Fruit fly (Drosophila melanogaster): ENCODE measurements around the gene CG16743.
A peak's percentile ranks its signal among the peaks of the same experiment; 100 is the strongest.

- TF ChIP-seq CG12605 (GFP tag; IDR thresholded peaks at IDR 0.05) (no peak), CG17806 (tag; optimal IDR thresholded peaks at IDR 0.05) (peak; percentile 21), gl (tag; optimal IDR thresholded peaks at IDR 0.05) (no peak), Ets98B (GFP tag; IDR thresholded peaks at IDR 0.05) (no peak), Snoo (tag; optimal IDR thresholded peaks at IDR 0.05) (peak; percentile 5), fd96Ca (GFP tag; IDR thresholded peaks at IDR 0.05) (no peak), CG4496 (GFP tag; IDR thresholded peaks at IDR 0.05) (no peak), EcR (GFP tag; optimal IDR thresholded peaks at IDR 0.05) (no peak), Pif1A (GFP tag; optimal IDR thresholded peaks at IDR 0.05) (no peak), CG9948 (tag; optimal IDR thresholded peaks at IDR 0.05) (peak; percentile 53), CG14655 (GFP tag; optimal IDR thresholded peaks at IDR 0.05) (peak; percentile 48)
Measured at dm6 chr2L:11021606-11022005, 49.5 kb downstream of the CG16743 start.

Measured in whole organism, pupa.